Worm (Caenorhabditis elegans) whole organism, L3 larva: ENCODE results near the gene npp-25.

Source experiments
- egl-27 ChIP-seq: sonication (generic microtip); optimal IDR thresholded peaks from 4 replicates; lab custom pipeline; 2017; ENCODE audit warnings: missing biosample characterization, missing genetic modification reagents, missing genetic modification characterization
- elt-2 ChIP-seq: sonication (generic microtip); optimal IDR thresholded peaks from 2 replicates; lab custom pipeline; 2016; ENCODE audit warnings: missing genetic modification reagents, mild to moderate bottlenecking, missing genetic modification characterization, missing compliant biosample characterization

ce11 chrIII:12916459-12916858, 9.3 kb downstream of the npp-25 start:
- no peak for TF ChIP-seq elt-2 (tag; lab: Kevin White, UChicago)
- TF ChIP-seq egl-27 (tag; lab: Kevin White, UChicago) = no peak
